Fruit fly (Drosophila melanogaster) whole organism: Measurements from ENCODE around the gene MagR.

Experiments
- CG8478 ChIP-seq: fragments of >200 bp; optimal IDR thresholded peaks from 2 replicates; lab custom pipeline; 2018; ENCODE audit warnings: inconsistent platforms
- EcR ChIP-seq, 2 experiments: fragments of >200 bp; optimal IDR thresholded peaks; 2 replicates each; lab custom pipeline; 2017; ENCODE audit warnings: missing biosample characterization in 2 of 2, missing genetic modification characterization in 2 of 2, missing genetic modification reagents in 2 of 2
- pan ChIP-seq: fragments of >200 bp; optimal IDR thresholded peaks from 2 replicates; lab custom pipeline; 2017
- psq ChIP-seq: fragments of >200 bp; optimal IDR thresholded peaks from 2 replicates; lab custom pipeline; 2017
- usp ChIP-seq: fragments of >200 bp; optimal IDR thresholded peaks from 2 replicates; lab custom pipeline; 2017; ENCODE audit warnings: missing biosample characterization, missing genetic modification characterization, mixed read lengths

dm6 chrX:15684419-15684818, 49.7 kb upstream of the MagR start:
- TF ChIP-seq CG8478 (no peak), psq (lab: Kevin White, UChicago) (no peak), EcR (GFP tag; optimal IDR thresholded peaks at IDR 0.05; lab: Kevin White, UChicago) (no peak), pan (no peak), usp (no peak)
